Fruit fly (Drosophila melanogaster) whole organism, wandering third instar larva: ENCODE measurements around the gene CG15317.
A peak's percentile ranks its signal among the peaks of the same experiment; 100 is the strongest.

Experiments
- Abd-B ChIP-seq: fragments of >200 bp; optimal IDR thresholded peaks from 2 replicates; lab custom pipeline; 2017; ENCODE audit warnings: missing biosample characterization, missing genetic modification characterization
- CG32264 ChIP-seq: fragments of 200-800 bp; sonication (Bioruptor generic); optimal IDR thresholded peaks from 2 replicates; lab custom pipeline; 2016; ENCODE audit warnings: missing biosample characterization, missing genetic modification characterization
- CG9705 ChIP-seq: fragments of 200-800 bp; sonication (Bioruptor generic); optimal IDR thresholded peaks from 2 replicates; lab custom pipeline; 2018; ENCODE audit warnings: missing biosample characterization, mild to moderate bottlenecking, missing genetic modification characterization
- CrebA ChIP-seq: fragments of 200-800 bp; sonication (Bioruptor generic); optimal IDR thresholded peaks from 2 replicates; lab custom pipeline; 2016; ENCODE audit warnings: missing biosample characterization, mild to moderate bottlenecking, missing genetic modification characterization, borderline replicate concordance
- Dfd ChIP-seq: fragments of >200 bp; optimal IDR thresholded peaks from 2 replicates; lab custom pipeline; 2017; ENCODE audit warnings: missing biosample characterization, missing genetic modification characterization
- Dif ChIP-seq: fragments of 200-275, 200-300 bp; sonication (Bioruptor generic); optimal IDR thresholded peaks from 2 replicates; lab custom pipeline; 2018; ENCODE audit warnings: missing biosample characterization, missing genetic modification characterization; ENCODE audit not compliant: partially characterized antibody
- GATAd ChIP-seq: sonication (Bioruptor generic); optimal IDR thresholded peaks from 2 replicates; lab custom pipeline; 2016; ENCODE audit warnings: missing biosample characterization, missing genetic modification characterization
- Hnf4 ChIP-seq: fragments of 200-800 bp; sonication (Bioruptor generic); optimal IDR thresholded peaks from 2 replicates; lab custom pipeline; 2016; ENCODE audit warnings: missing biosample characterization, mild to moderate bottlenecking, missing genetic modification characterization
- Hr78 ChIP-seq: fragments of >200 bp; optimal IDR thresholded peaks from 2 replicates; lab custom pipeline; 2017; ENCODE audit warnings: missing biosample characterization, missing genetic modification characterization
- Hr83 ChIP-seq: fragments of 200-300 bp; sonication (Bioruptor generic); optimal IDR thresholded peaks from 2 replicates; lab custom pipeline; 2016; ENCODE audit warnings: missing biosample characterization, mild to moderate bottlenecking, missing genetic modification characterization, moderate library complexity; ENCODE audit not compliant: poor library complexity, severe bottlenecking
- Jra ChIP-seq: sonication (Bioruptor generic); optimal IDR thresholded peaks from 2 replicates; lab custom pipeline; 2016; ENCODE audit warnings: missing biosample characterization, missing genetic modification characterization
- Myc ChIP-seq: fragments of >200 bp; optimal IDR thresholded peaks from 2 replicates; lab custom pipeline; 2017
- N ChIP-seq: fragments of >200 bp; optimal IDR thresholded peaks from 2 replicates; lab custom pipeline; 2018; ENCODE audit warnings: missing biosample characterization, missing external identifiers, missing genetic modification characterization
- Rel ChIP-seq, 2 experiments: fragments of 200-800 bp; sonication (Bioruptor generic) in 1 of 2; optimal IDR thresholded peaks; 2 replicates in 1 of 2; 3 replicates in 1 of 2; lab custom pipeline; 2016 to 2019; ENCODE audit warnings: mild to moderate bottlenecking in 2 of 2, missing biosample characterization in 2 of 2, missing genetic modification characterization in 2 of 2, moderate library complexity in 1 of 2
- Sp1 ChIP-seq: fragments of 200-800 bp; sonication (Bioruptor generic); optimal IDR thresholded peaks from 3 replicates; lab custom pipeline; 2019; ENCODE audit warnings: missing biosample characterization, mild to moderate bottlenecking, missing genetic modification characterization, moderate library complexity
- Vsx2 ChIP-seq: fragments of 200-300, 225-300 bp; sonication (Bioruptor generic); optimal IDR thresholded peaks from 2 replicates; lab custom pipeline; 2018; ENCODE audit warnings: missing biosample characterization, missing genetic modification characterization; ENCODE audit not compliant: partially characterized antibody
- brk ChIP-seq: fragments of 200-800 bp; sonication (Bioruptor generic); optimal IDR thresholded peaks from 2 replicates; lab custom pipeline; 2016; ENCODE audit warnings: missing biosample characterization, mild to moderate bottlenecking, missing genetic modification characterization
- dl ChIP-seq, 2 experiments: fragments of 175-275, 200-275 bp in 1 of 2; fragments of 200-275 bp in 1 of 2; sonication (Bioruptor generic); optimal IDR thresholded peaks; lab custom pipeline; 2018; ENCODE audit warnings: mild to moderate bottlenecking in 2 of 2, missing biosample characterization in 2 of 2, missing genetic modification characterization in 2 of 2, moderate library complexity in 2 of 2; ENCODE audit not compliant: partially characterized antibody in 2 of 2, insufficient read depth in 1 of 2
- dsf ChIP-seq: sonication (Bioruptor generic); optimal IDR thresholded peaks from 2 replicates; lab custom pipeline; 2016; ENCODE audit warnings: missing biosample characterization, missing genetic modification characterization, borderline replicate concordance
- foxo ChIP-seq, 2 experiments: fragments of 200-800 bp; sonication (Bioruptor generic); optimal IDR thresholded peaks; 2 replicates in 1 of 2; 3 replicates in 1 of 2; lab custom pipeline; 2016 to 2017; ENCODE audit warnings: missing biosample characterization in 2 of 2, missing genetic modification characterization in 2 of 2
- h ChIP-seq: fragments of 200-800 bp; sonication (Bioruptor generic); optimal IDR thresholded peaks from 3 replicates; lab custom pipeline; 2016; ENCODE audit warnings: missing biosample characterization, mild to moderate bottlenecking, missing genetic modification characterization
- jim ChIP-seq: fragments of 175-275, 200-325 bp; sonication (Bioruptor generic); optimal IDR thresholded peaks from 2 replicates; lab custom pipeline; 2016; ENCODE audit warnings: missing biosample characterization, mild to moderate bottlenecking, missing genetic modification characterization
- lola ChIP-seq: fragments of >200 bp; optimal IDR thresholded peaks from 2 replicates; lab custom pipeline; 2017; ENCODE audit warnings: missing biosample characterization, missing genetic modification characterization
- pan ChIP-seq: fragments of >200 bp; optimal IDR thresholded peaks from 2 replicates; lab custom pipeline; 2017
- psq ChIP-seq: fragments of 200-800 bp; sonication (Bioruptor generic); optimal IDR thresholded peaks from 3 replicates; lab custom pipeline; 2017; ENCODE audit warnings: missing biosample characterization, mild to moderate bottlenecking, missing genetic modification characterization, moderate library complexity
- rgr ChIP-seq: fragments of 200-800 bp; sonication (Bioruptor generic); optimal IDR thresholded peaks from 3 replicates; lab custom pipeline; 2016; ENCODE audit warnings: missing biosample characterization, mild to moderate bottlenecking, missing genetic modification characterization
- sv ChIP-seq: fragments of 200-800 bp; sonication (Bioruptor generic); optimal IDR thresholded peaks from 3 replicates; lab custom pipeline; 2016; ENCODE audit warnings: missing biosample characterization, missing genetic modification characterization
- usp ChIP-seq: fragments of >200 bp; optimal IDR thresholded peaks from 2 replicates; lab custom pipeline; 2017; ENCODE audit warnings: missing biosample characterization, missing genetic modification characterization
- woc ChIP-seq: sonication (Bioruptor generic); optimal IDR thresholded peaks from 2 replicates; lab custom pipeline; 2016; ENCODE audit warnings: missing biosample characterization, mild to moderate bottlenecking, missing genetic modification characterization

CG15317 gene

dm6 chrX:9599158-9600082, 43.1 kb upstream of the CG15317 start:
- TF ChIP-seq h = peak; percentile 28
- TF ChIP-seq usp (GFP tag; lab: Kevin White, UChicago) = no peak
- TF ChIP-seq Rel (GFP tag; optimal IDR thresholded peaks at IDR 0.05; lab: Kevin White, UChicago) = no peak
- peak; percentile 2 for TF ChIP-seq Rel (tag; optimal IDR thresholded peaks at IDR 0.05; lab: Kevin White, UChicago)
- no peak for TF ChIP-seq Sp1 (GFP tag; lab: Kevin White, UChicago)
- peak; percentile 55 for TF ChIP-seq Dif (GFP tag; lab: Kevin White, UChicago)

dm6 chrX:9598106-9598505, 41.8 kb upstream of the CG15317 start:
- TF ChIP-seq lola = no peak
- TF ChIP-seq Sp1 (GFP tag; lab: Kevin White, UChicago) = no peak
- TF ChIP-seq Rel (GFP tag; optimal IDR thresholded peaks at IDR 0.05; lab: Kevin White, UChicago) = no peak
- TF ChIP-seq Rel (tag; optimal IDR thresholded peaks at IDR 0.05; lab: Kevin White, UChicago) = peak; percentile 89
- TF ChIP-seq Hr78 = no peak
- no peak for TF ChIP-seq CG9705 (GFP tag; lab: Kevin White, UChicago)
- TF ChIP-seq sv (GFP tag; lab: Kevin White, UChicago) = no peak
- peak; percentile 21 for TF ChIP-seq h
- TF ChIP-seq Abd-B (GFP tag; lab: Kevin White, UChicago) = no peak
- no peak for TF ChIP-seq foxo (GFP tag; optimal IDR thresholded peaks at IDR 0.05; lab: Kevin White, UChicago)

DNA sequence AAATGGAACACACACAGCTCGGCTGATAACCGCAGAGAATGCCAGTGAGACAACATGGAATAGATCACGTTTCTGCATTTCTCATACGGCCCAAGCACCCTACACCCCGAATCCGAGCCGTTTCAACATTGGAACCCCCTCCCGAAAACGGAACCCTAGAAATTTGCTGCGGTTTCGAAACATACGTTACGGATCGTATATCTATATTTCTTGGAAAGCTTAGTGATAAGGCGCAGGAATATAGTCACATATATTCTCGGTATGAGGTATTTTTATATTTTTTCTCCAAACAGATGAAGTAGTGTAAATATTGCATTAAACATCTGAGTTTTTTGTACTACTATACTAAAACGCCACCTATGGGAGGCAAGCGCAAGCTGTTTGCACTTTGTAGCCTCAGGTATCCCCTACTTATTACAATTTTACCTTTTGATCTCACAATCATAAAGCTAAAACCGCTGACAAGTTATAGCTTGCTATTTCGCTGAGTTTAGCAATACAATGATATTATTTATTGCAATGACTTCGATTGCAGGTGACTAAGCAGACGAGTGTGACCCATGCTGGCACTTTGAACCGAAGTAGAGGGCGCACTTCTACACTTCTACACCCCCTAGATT, 39.1 kb upstream of the CG15317 start:
- no peak for TF ChIP-seq CrebA (GFP tag; lab: Kevin White, UChicago)
- no peak for TF ChIP-seq woc (GFP tag; lab: Kevin White, UChicago)
- TF ChIP-seq Sp1 (GFP tag; lab: Kevin White, UChicago) = no peak
- TF ChIP-seq foxo (GFP tag; optimal IDR thresholded peaks at IDR 0.05; lab: Kevin White, UChicago) = no peak
- TF ChIP-seq brk (GFP tag; lab: Kevin White, UChicago) = no peak
- no peak for TF ChIP-seq GATAd (GFP tag; lab: Kevin White, UChicago)
- TF ChIP-seq N (GFP tag; lab: Kevin White, UChicago) = no peak
- no peak for TF ChIP-seq jim (GFP tag; lab: Kevin White, UChicago)
- TF ChIP-seq pan = no peak
- TF ChIP-seq Jra (GFP tag; lab: Kevin White, UChicago) = no peak
- no peak for TF ChIP-seq CG9705 (GFP tag; lab: Kevin White, UChicago)
- no peak for TF ChIP-seq dl (GFP tag; optimal IDR thresholded peaks at IDR 0.05; lab: Kevin White, UChicago; ENCODE audit: insufficient read depth in 1 of 2, partially characterized antibody in 2 of 2)
- no peak for TF ChIP-seq usp (GFP tag; lab: Kevin White, UChicago)
- TF ChIP-seq Myc = no peak
- no peak for TF ChIP-seq Hr83 (GFP tag; lab: Kevin White, UChicago)
- no peak for TF ChIP-seq Hnf4 (GFP tag; lab: Kevin White, UChicago)
- no peak for TF ChIP-seq Dfd (GFP tag; lab: Kevin White, UChicago)
- TF ChIP-seq Hr78 = no peak

DNA sequence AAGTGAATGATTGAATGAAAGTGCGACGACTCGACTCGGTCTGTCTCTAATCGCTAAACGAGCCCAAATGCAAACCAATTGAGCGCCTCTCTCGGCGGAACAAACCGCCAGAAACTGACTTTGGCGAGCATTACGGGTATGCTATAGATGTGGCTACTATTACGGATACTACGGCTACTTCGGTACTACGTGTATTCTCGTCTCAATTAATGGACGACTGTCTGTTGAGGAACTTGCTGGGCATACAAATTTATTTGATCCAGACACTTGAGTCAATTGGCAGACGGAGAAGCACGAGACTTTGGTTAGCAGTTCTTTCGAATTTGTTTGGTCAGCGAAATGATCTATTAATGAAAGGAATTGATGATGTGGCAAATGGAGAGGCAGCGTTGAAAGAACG, 38.1 kb upstream of the CG15317 start:
- no peak for TF ChIP-seq rgr (GFP tag; lab: Kevin White, UChicago)
- no peak for TF ChIP-seq Rel (GFP tag; optimal IDR thresholded peaks at IDR 0.05; lab: Kevin White, UChicago)
- no peak for TF ChIP-seq Rel (tag; optimal IDR thresholded peaks at IDR 0.05; lab: Kevin White, UChicago)

DNA sequence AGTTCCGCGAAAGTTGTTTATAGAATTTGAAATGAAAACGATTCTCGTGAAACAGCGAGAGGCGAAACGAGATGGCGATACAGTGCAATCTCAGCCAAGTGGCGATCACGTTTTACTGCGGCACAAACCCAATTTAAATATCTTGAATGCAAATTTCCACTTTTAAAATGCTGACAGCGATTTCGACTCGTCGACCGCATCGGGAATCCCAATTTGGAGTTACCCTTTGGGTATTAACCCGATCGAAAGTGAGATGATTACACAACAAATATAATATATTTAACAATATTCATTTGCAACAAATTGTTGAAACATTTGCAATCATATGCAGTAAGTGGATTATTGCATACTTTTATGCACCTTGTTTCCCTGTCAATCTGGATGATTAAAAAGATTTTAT, 34.2 kb upstream of the CG15317 start:
- TF ChIP-seq Vsx2 (GFP tag; lab: Kevin White, UChicago) (no peak), Dif (GFP tag; lab: Kevin White, UChicago) (no peak), Abd-B (GFP tag; lab: Kevin White, UChicago) (no peak), Rel (GFP tag; optimal IDR thresholded peaks at IDR 0.05; lab: Kevin White, UChicago) (no peak), Rel (tag; optimal IDR thresholded peaks at IDR 0.05; lab: Kevin White, UChicago) (peak; percentile 93), dsf (no peak), CG32264 (GFP tag; lab: Kevin White, UChicago) (no peak), N (GFP tag; lab: Kevin White, UChicago) (no peak), psq (no peak)
